Worm (Caenorhabditis elegans) whole organism, early embryonic: ENCODE measurements around the gene rbm-17.

Experiments
- B0310.2 ChIP-seq: sonication (generic microtip); optimal IDR thresholded peaks from 2 replicates; lab custom pipeline; 2016; ENCODE audit warnings: mild to moderate bottlenecking, missing genetic modification characterization, missing compliant biosample characterization
- F13C5.2 ChIP-seq: sonication (generic microtip); optimal IDR thresholded peaks from 2 replicates; lab custom pipeline; 2017; ENCODE audit warnings: mild to moderate bottlenecking, missing genetic modification characterization, inconsistent platforms, missing compliant biosample characterization
- aly-1 ChIP-seq: sonication (generic microtip); optimal IDR thresholded peaks from 2 replicates; lab custom pipeline; 2016; ENCODE audit warnings: missing genetic modification characterization, missing compliant biosample characterization
- ama-1 ChIP-seq: fragments of 150-350 bp; optimal IDR thresholded peaks from 2 replicates; lab custom pipeline; 2014
- ceh-13 ChIP-seq: fragments of 200-800 bp; sonication (Bioruptor generic); optimal IDR thresholded peaks from 2 replicates; lab custom pipeline; 2018; ENCODE audit warnings: mild to moderate bottlenecking, missing genetic modification characterization, missing compliant biosample characterization
- ceh-36 ChIP-seq: sonication (generic microtip); optimal IDR thresholded peaks from 2 replicates; lab custom pipeline; 2016; ENCODE audit warnings: missing genetic modification characterization, inconsistent platforms, missing compliant biosample characterization
- ets-7 ChIP-seq: sonication (generic microtip); optimal IDR thresholded peaks from 2 replicates; lab custom pipeline; 2016; ENCODE audit warnings: missing genotype, missing genetic modification characterization, missing compliant biosample characterization
- flt-1 ChIP-seq: fragments of 200-800 bp; sonication (Bioruptor generic); IDR thresholded peaks from 2 replicates; pipeline ENCODE4 v1.3.6; 2022; ENCODE audit warnings: missing genetic modification characterization, missing compliant biosample characterization
- hmbx-1 ChIP-seq: sonication (generic microtip); optimal IDR thresholded peaks from 2 replicates; lab custom pipeline; 2016; ENCODE audit warnings: mild to moderate bottlenecking, missing genetic modification characterization, missing compliant biosample characterization
- hmg-4 ChIP-seq: fragments of 200-800 bp; sonication (Bioruptor generic); optimal IDR thresholded peaks from 2 replicates; lab custom pipeline; 2018; ENCODE audit warnings: mild to moderate bottlenecking, missing genetic modification characterization, missing compliant biosample characterization
- hnd-1 ChIP-seq: sonication (generic microtip); optimal IDR thresholded peaks from 2 replicates; lab custom pipeline; 2016; ENCODE audit warnings: missing genetic modification characterization, missing compliant biosample characterization
- pes-1 ChIP-seq: fragments of 200-800 bp; sonication (Bioruptor generic); IDR thresholded peaks from 2 replicates; pipeline ENCODE4 v1.3.6; 2022; ENCODE audit warnings: missing genetic modification reagents, missing genetic modification characterization, missing compliant biosample characterization
- scrt-1 ChIP-seq: fragments of 200-800 bp; sonication (Bioruptor generic); IDR thresholded peaks from 2 replicates; pipeline ENCODE4 v1.3.6; 2022; ENCODE audit warnings: missing genetic modification characterization, missing compliant biosample characterization
- sea-1 ChIP-seq: fragments of 200-800 bp; sonication (Bioruptor generic); conservative IDR thresholded peaks from 2 replicates; pipeline ENCODE4 v1.3.6; 2022; ENCODE audit warnings: missing genetic modification characterization, missing compliant biosample characterization
- tbx-11 ChIP-seq: fragments of 200-800 bp; sonication (Bioruptor generic); IDR thresholded peaks from 2 replicates; pipeline ENCODE4 v1.3.6; 2022; ENCODE audit warnings: missing genetic modification characterization, missing compliant biosample characterization
- tbx-37 ChIP-seq: fragments of 200-800 bp; sonication (Bioruptor generic); conservative IDR thresholded peaks from 2 replicates; pipeline ENCODE4 v1.3.6; 2022; ENCODE audit warnings: missing genetic modification reagents, missing genetic modification characterization, missing compliant biosample characterization
- tra-4 ChIP-seq: sonication (generic microtip); optimal IDR thresholded peaks from 2 replicates; lab custom pipeline; 2017; ENCODE audit warnings: missing genetic modification characterization, missing compliant biosample characterization

The rbm-17 gene

DNA sequence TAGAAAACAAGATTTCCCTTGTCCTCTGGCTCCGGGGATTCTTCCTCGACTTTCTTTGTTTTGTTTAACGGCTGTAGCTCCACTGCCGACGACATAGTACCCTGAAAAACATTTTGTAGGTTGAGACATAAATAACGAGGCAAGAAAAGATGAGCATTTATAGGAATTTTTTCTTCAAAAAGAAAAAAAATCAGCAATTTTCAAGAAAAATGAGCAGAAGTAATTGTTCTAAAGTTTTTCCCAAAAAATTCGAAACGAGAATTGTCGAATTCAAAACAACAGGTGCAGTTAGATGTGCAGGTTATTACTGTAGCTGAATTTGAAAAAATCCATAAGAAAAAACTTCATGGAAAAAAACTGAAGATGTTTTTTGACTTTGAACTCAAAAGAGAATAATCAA is 17.3 kb downstream of the rbm-17 start, which contains the start of gene ent-1:
ent-1 (minus strand) TSS at position 101 of the 400 bp plus-strand sequence.
- no peak for TF ChIP-seq tbx-37 (GFP tag; lab: Robert Waterston, UW)
- no peak for TF ChIP-seq hnd-1 (tag; lab: Kevin White, UChicago)

DNA sequence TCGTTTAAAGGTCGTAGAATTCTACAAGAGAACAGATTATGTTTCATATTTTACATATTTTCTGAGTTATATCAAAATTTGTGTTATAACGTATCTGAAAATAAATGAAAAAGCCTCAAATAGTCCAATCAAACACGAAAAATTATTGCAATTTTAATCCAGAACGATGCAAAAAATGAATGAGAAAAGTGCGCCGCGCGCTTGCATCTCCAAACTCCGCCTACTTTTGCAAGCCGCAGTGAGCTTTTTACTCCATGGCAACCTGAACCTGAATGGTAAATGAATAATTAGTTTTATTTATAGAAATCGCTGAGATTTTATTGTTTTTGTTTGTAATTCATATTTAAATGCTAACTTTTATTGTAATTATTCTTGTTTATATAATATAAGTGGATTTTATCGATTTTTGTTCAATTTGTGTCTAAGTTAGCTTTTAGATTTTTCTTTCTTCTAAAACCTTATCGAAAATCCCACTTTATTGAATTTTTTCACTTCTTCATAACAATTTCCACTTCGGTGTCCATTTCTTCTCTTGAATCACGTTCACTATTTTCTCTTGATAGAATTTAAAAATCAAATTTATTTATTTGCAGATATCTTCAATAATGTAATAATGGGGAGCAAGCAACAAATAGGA is 18.1 kb downstream of the rbm-17 start, which contains the start of gene ZK809.5:
ZK809.5 (plus strand) TSS at position 587 of the 637 bp plus-strand sequence.
- TF ChIP-seq ets-7 (tag; lab: Kevin White, UChicago) (no peak), ceh-13 (no peak), F13C5.2 (tag; lab: Kevin White, UChicago) (no peak), tbx-11 (GFP tag; lab: Robert Waterston, UW) (no peak), hmg-4 (GFP tag; lab: Kevin White, UChicago) (no peak), aly-1 (tag; lab: Kevin White, UChicago) (no peak), scrt-1 (GFP tag; lab: Robert Waterston, UW) (no peak), hmbx-1 (tag; lab: Kevin White, UChicago) (no peak), sea-1 (GFP tag; lab: Robert Waterston, UW) (no peak), tbx-37 (GFP tag; lab: Robert Waterston, UW) (no peak), flt-1 (GFP tag; lab: Robert Waterston, UW) (no peak), ceh-36 (tag; lab: Kevin White, UChicago) (no peak)

DNA sequence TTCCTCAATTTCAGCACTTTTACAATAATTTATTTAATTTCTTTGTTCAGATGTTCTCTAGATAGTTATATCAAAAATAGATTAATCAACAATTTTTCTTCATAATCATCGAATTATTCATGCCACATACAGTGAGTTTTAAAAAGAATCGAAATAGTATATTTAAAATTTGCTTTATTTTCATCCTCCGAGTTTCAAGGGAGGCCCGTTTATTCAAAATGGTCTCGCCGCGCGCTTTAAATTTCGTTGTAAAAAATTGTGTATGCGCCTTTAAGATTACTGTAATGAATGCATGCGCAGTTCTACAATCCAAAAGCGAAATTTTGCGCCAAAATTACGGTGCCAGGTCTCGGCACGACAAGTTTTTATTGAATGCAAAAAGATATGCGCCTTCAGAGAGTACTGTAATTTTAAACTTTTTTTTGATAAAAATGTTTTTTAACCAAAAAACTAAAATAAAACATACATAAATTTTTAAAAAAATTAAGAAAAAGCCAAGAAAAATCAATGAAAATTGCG is 21.7 kb downstream of the rbm-17 start, which contains the start of gene ZK792.1:
ZK792.1 (plus strand) TSS at position 51 of the 519 bp plus-strand sequence.
- no peak for TF ChIP-seq B0310.2 (tag; lab: Kevin White, UChicago)
- no peak for TF ChIP-seq ceh-13
- TF ChIP-seq scrt-1 (GFP tag; lab: Robert Waterston, UW) = no peak
- TF ChIP-seq aly-1 (tag; lab: Kevin White, UChicago) = no peak

DNA sequence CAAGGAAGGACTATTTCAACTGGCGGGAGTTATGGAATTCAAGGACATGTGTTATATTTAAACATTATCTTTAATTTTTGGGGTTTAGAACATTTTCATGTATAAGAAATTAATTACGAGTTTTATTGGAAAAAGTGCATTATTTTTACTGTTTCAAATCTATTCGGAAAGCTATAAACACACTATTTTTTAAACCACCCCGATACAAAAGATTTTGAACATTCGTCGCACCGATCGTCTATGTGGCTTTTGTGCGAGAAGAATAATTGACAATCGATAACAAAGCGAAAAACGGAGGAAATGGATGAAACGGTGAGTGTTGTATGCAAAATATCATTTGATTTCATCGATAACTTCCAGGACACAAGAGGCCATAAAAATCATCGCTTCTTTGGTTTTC is 26.9 kb downstream of the rbm-17 start, which contains the start of gene ZK809.9:
ZK809.9 (plus strand) TSS at position 301 of the 400 bp plus-strand sequence.
- TF ChIP-seq ceh-36 (tag; lab: Kevin White, UChicago) (no peak), aly-1 (tag; lab: Kevin White, UChicago) (no peak), hmg-4 (GFP tag; lab: Kevin White, UChicago) (no peak), tbx-37 (GFP tag; lab: Robert Waterston, UW) (no peak), B0310.2 (tag; lab: Kevin White, UChicago) (no peak), hmbx-1 (tag; lab: Kevin White, UChicago) (no peak), hnd-1 (tag; lab: Kevin White, UChicago) (no peak), flt-1 (GFP tag; lab: Robert Waterston, UW) (no peak), tbx-11 (GFP tag; lab: Robert Waterston, UW) (no peak), ama-1 (lab: Kevin White, UChicago) (no peak), scrt-1 (GFP tag; lab: Robert Waterston, UW) (no peak), sea-1 (GFP tag; lab: Robert Waterston, UW) (no peak), F13C5.2 (tag; lab: Kevin White, UChicago) (no peak)

DNA sequence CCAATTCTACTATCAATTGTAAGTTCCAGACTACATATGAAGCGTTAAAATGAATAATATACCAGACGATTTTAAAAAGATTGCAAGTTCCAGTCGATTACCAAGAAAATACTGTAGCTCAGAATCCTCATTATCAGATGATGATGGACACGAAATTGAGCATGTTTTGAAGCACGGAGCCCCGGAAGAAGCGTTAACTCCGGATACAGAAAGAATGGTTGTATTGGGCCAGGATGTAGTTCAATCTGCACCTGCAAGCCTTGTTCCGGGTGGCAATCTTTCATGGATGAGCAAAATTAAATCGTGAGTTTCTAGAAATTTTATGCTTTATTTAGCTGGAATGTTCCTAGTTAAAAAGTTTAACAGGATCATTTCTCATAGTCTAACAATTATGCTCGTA is 29.9 kb downstream of the rbm-17 start, which contains the start of gene atg-4.2:
atg-4.2 (plus strand) TSS at position 24 of the 400 bp plus-strand sequence.
- TF ChIP-seq ama-1 (lab: Kevin White, UChicago) = no peak
- no peak for TF ChIP-seq tbx-37 (GFP tag; lab: Robert Waterston, UW)
- TF ChIP-seq F13C5.2 (tag; lab: Kevin White, UChicago) = no peak
- TF ChIP-seq ceh-13 = no peak
- TF ChIP-seq hnd-1 (tag; lab: Kevin White, UChicago) = no peak
- no peak for TF ChIP-seq hmg-4 (GFP tag; lab: Kevin White, UChicago)
- TF ChIP-seq ceh-36 (tag; lab: Kevin White, UChicago) = no peak
- TF ChIP-seq ets-7 (tag; lab: Kevin White, UChicago) = no peak
- TF ChIP-seq tra-4 (tag; lab: Kevin White, UChicago) = no peak
- no peak for TF ChIP-seq tbx-11 (GFP tag; lab: Robert Waterston, UW)
- no peak for TF ChIP-seq pes-1 (GFP tag; lab: Robert Waterston, UW)
- no peak for TF ChIP-seq hmbx-1 (tag; lab: Kevin White, UChicago)

DNA sequence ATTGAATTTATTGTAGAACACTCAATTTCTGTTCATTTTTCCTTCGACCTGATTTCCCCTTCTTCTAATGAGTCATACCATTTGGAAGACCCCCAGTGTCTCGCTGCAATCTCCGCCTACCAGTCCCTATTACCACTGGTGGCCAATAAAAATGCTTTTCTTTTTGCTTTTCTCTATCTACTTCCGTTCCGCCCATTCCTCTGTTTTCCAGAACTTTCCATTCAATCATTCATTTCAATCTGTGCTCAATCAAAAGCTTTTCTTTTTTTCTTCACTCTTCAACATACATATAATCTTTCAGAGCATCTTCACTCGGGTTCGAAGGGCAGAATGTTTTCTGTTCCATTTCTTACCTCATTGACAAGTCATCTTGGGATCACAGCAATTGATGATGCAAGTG is 35.4 kb downstream of the rbm-17 start, which contains the start of gene inx-8:
inx-8 (plus strand) TSS at position 301 of the 400 bp plus-strand sequence.
- no peak for TF ChIP-seq tra-4 (tag; lab: Kevin White, UChicago)
- TF ChIP-seq sea-1 (GFP tag; lab: Robert Waterston, UW) = no peak
- TF ChIP-seq ceh-36 (tag; lab: Kevin White, UChicago) = no peak
- TF ChIP-seq ama-1 (lab: Kevin White, UChicago) = no peak
- TF ChIP-seq B0310.2 (tag; lab: Kevin White, UChicago) = no peak
- TF ChIP-seq ceh-13 = no peak
- TF ChIP-seq pes-1 (GFP tag; lab: Robert Waterston, UW) = no peak
- TF ChIP-seq hnd-1 (tag; lab: Kevin White, UChicago) = no peak
- TF ChIP-seq hmbx-1 (tag; lab: Kevin White, UChicago) = no peak
- TF ChIP-seq flt-1 (GFP tag; lab: Robert Waterston, UW) = no peak
- TF ChIP-seq hmg-4 (GFP tag; lab: Kevin White, UChicago) = no peak
- TF ChIP-seq scrt-1 (GFP tag; lab: Robert Waterston, UW) = no peak
- TF ChIP-seq tbx-37 (GFP tag; lab: Robert Waterston, UW) = no peak
- no peak for TF ChIP-seq ets-7 (tag; lab: Kevin White, UChicago)
- TF ChIP-seq F13C5.2 (tag; lab: Kevin White, UChicago) = no peak
- TF ChIP-seq tbx-11 (GFP tag; lab: Robert Waterston, UW) = no peak
- TF ChIP-seq aly-1 (tag; lab: Kevin White, UChicago) = no peak

DNA sequence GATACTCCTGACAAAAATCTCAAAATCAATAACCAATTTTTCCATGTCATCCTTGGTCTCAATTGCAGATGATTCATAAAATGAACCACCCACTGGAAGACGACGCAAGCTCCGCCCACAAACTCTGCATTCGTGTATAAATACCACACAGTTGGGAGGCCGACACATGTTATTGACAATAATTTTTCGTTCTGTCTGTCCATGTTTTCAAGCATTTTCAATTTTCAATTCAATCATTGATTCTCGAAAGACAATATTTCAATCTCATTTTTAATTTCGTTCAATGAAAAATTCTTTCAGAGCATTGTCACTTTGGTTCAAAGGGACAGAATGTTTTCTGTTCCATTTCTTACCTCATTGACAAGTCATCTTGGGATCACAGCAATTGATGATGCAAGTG is 37.9 kb downstream of the rbm-17 start, which contains the start of gene inx-9:
inx-9 (plus strand) TSS at position 301 of the 400 bp plus-strand sequence.
- TF ChIP-seq scrt-1 (GFP tag; lab: Robert Waterston, UW) (no peak), F13C5.2 (tag; lab: Kevin White, UChicago) (no peak), B0310.2 (tag; lab: Kevin White, UChicago) (no peak), aly-1 (tag; lab: Kevin White, UChicago) (no peak), hnd-1 (tag; lab: Kevin White, UChicago) (no peak), flt-1 (GFP tag; lab: Robert Waterston, UW) (no peak), pes-1 (GFP tag; lab: Robert Waterston, UW) (no peak), ets-7 (tag; lab: Kevin White, UChicago) (no peak), tbx-37 (GFP tag; lab: Robert Waterston, UW) (no peak), sea-1 (GFP tag; lab: Robert Waterston, UW) (no peak), tra-4 (tag; lab: Kevin White, UChicago) (no peak), ama-1 (lab: Kevin White, UChicago) (no peak), hmg-4 (GFP tag; lab: Kevin White, UChicago) (no peak), ceh-13 (no peak)
